Worm (Caenorhabditis elegans): ENCODE results near the gene jnk-1.

The jnk-1 gene

DNA sequence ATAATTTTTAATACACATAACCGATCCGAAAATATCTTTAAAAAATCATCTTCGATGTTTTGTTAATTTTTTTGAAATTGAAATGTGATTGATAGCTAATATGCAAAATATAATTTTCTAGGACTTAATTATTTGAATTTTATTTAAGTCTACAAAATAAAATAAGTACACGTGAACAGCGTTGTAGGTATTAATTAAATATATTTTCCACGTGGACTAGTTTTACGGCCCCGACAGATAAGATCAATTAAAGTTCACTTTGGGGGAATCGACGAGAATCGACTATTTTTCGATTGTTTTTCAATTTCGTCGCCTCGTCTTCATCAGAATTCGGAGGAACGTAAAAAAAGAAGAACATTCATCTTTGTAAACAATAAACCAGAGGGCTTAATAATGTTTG, 41.8 kb downstream of the jnk-1 start, which contains the start of gene C25A8.5:
Gene C25A8.5, plus strand, starts transcription at position 301 of the 400 bp plus-strand sequence.
- TF ChIP-seq hlh-1 (tag; optimal IDR thresholded peaks at IDR 0.05) (no peak), drap-1 (GFP tag; optimal IDR thresholded peaks at IDR 0.05) (no peak), lsy-2 (tag; optimal IDR thresholded peaks at IDR 0.05) (no peak), unc-120 (tag; optimal IDR thresholded peaks at IDR 0.05; ENCODE audit: poor library complexity, severe bottlenecking) (no peak), nhr-76 (tag; optimal IDR thresholded peaks at IDR 0.05) (no peak), nhr-237 (tag; optimal IDR thresholded peaks at IDR 0.05) (no peak), ces-1 (GFP tag; optimal IDR thresholded peaks at IDR 0.05) (no peak), sem-2 (GFP tag; optimal IDR thresholded peaks at IDR 0.05) (no peak), nhr-28 (tag; optimal IDR thresholded peaks at IDR 0.05) (no peak), zip-8 (tag; optimal IDR thresholded peaks at IDR 0.05) (no peak), mab-5 (tag; optimal IDR thresholded peaks at IDR 0.05) (no peak), blmp-1 (tag; optimal IDR thresholded peaks at IDR 0.05) (no peak)

- no peak for TF ChIP-seq ceh-43 (GFP tag; optimal IDR thresholded peaks at IDR 0.05)
- no peak for TF ChIP-seq nhr-237 (tag; optimal IDR thresholded peaks at IDR 0.05)
- no peak for TF ChIP-seq zip-8 (tag; optimal IDR thresholded peaks at IDR 0.05)
- no peak for TF ChIP-seq M03D4.4 (tag; optimal IDR thresholded peaks at IDR 0.05)
- no peak for TF ChIP-seq ces-1 (GFP tag; optimal IDR thresholded peaks at IDR 0.05)
- TF ChIP-seq nhr-2 (tag; optimal IDR thresholded peaks at IDR 0.05), result no peak
- TF ChIP-seq cnd-1 (tag; optimal IDR thresholded peaks at IDR 0.05), result no peak
- TF ChIP-seq ham-2 (GFP tag; optimal IDR thresholded peaks at IDR 0.05), result no peak
- no peak for TF ChIP-seq lsy-2 (tag; optimal IDR thresholded peaks at IDR 0.05)
Observed at ce11 chrIV:7003323-7003722, 45.9 kb downstream of the jnk-1 start, which contains the start of gene cht-3. Gene cht-3 (plus strand): TSS chrIV:7003623.

DNA sequence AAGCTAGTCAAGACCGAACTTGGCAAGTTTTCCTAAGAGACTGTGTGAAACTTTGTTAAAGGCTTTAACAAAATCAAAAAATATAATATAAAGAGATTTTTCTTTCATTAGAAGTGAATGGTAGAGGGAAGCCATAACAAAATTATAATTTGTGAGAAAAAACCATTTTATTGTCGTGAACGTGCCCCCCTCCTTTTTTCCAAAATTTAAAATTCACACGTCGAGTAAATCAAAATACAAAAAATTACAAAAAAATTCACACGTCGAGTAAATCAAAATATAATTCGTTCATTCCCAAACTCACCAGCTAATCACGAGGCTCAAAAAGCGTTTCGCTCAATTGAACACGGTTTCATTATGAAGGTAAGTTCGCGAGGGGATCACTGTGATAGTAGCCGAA, 52.1 kb downstream of the jnk-1 start, which contains the start of gene C25A8.2:
Gene C25A8.2, plus strand, starts transcription at position 301 of the 400 bp plus-strand sequence.
- TF ChIP-seq tbx-8 (GFP tag; optimal IDR thresholded peaks at IDR 0.05) (no peak), unc-39 (tag; optimal IDR thresholded peaks at IDR 0.05) (no peak), unc-62 (GFP tag; optimal IDR thresholded peaks at IDR 0.05) (no peak), nhr-28 (tag; optimal IDR thresholded peaks at IDR 0.05) (no peak), mab-5 (tag; optimal IDR thresholded peaks at IDR 0.05) (no peak), mep-1 (tag; optimal IDR thresholded peaks at IDR 0.05) (no peak), ces-1 (GFP tag; optimal IDR thresholded peaks at IDR 0.05) (no peak), pha-4 (tag; optimal IDR thresholded peaks at IDR 0.05) (no peak), ceh-43 (GFP tag; optimal IDR thresholded peaks at IDR 0.05) (no peak), sptf-1 (tag; optimal IDR thresholded peaks at IDR 0.05) (no peak), cnd-1 (tag; optimal IDR thresholded peaks at IDR 0.05) (no peak), bed-3 (GFP tag; optimal IDR thresholded peaks at IDR 0.05) (no peak), lin-32 (GFP tag; optimal IDR thresholded peaks at IDR 0.05) (no peak), ztf-11 (tag; optimal IDR thresholded peaks at IDR 0.05) (no peak), zip-8 (tag; optimal IDR thresholded peaks at IDR 0.05) (no peak), nhr-237 (tag; optimal IDR thresholded peaks at IDR 0.05) (no peak), flh-1 (GFP tag; optimal IDR thresholded peaks at IDR 0.05) (no peak), drap-1 (GFP tag; optimal IDR thresholded peaks at IDR 0.05) (no peak)

ce11 chrIV:7010195-7010594, 52.8 kb downstream of the jnk-1 start:
- TF ChIP-seq nhr-237 (tag; optimal IDR thresholded peaks at IDR 0.05) (no peak), snpc-4 (tag; optimal IDR thresholded peaks at IDR 0.05) (no peak), lin-32 (GFP tag; optimal IDR thresholded peaks at IDR 0.05) (no peak), lin-13 (tag; optimal IDR thresholded peaks at IDR 0.05) (no peak), hlh-1 (tag; optimal IDR thresholded peaks at IDR 0.05) (no peak), ham-2 (GFP tag; optimal IDR thresholded peaks at IDR 0.05) (no peak), ces-1 (GFP tag; optimal IDR thresholded peaks at IDR 0.05) (no peak), mls-2 (tag; optimal IDR thresholded peaks at IDR 0.05) (no peak), nhr-28 (tag; optimal IDR thresholded peaks at IDR 0.05) (no peak), cnd-1 (tag; optimal IDR thresholded peaks at IDR 0.05) (no peak), elt-1 (tag; optimal IDR thresholded peaks at IDR 0.05; ENCODE audit: borderline replicate concordance, insufficient read depth) (no peak), sem-2 (GFP tag; optimal IDR thresholded peaks at IDR 0.05) (no peak), nhr-12 (tag; optimal IDR thresholded peaks at IDR 0.05) (no peak), tbx-8 (GFP tag; optimal IDR thresholded peaks at IDR 0.05) (no peak), bed-3 (GFP tag; optimal IDR thresholded peaks at IDR 0.05) (no peak), nhr-2 (tag; optimal IDR thresholded peaks at IDR 0.05) (no peak), ceh-39 (tag; optimal IDR thresholded peaks at IDR 0.05) (no peak)
